Fruit fly (Drosophila melanogaster): ENCODE data around the gene CG7706.

DNA sequence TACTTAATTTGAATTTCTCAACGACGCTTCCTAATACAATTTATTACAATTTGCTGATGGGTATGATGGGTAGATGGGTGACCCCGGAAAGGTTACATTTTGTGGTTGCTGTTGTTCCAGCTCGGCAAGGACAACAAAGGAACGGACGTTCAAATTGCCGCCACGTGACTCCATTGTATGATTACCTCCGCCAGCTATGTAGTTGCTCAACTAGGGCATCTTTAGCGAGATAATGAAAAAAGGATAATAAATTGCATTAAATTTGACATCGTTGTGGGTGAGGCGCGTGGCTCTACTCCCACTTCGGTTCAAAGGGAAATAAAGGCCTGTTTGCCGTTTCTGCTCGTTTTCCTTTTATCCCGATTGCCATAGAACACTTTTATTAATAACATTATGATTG lies 43.8 kb downstream of the CG7706 start:
- TF ChIP-seq psq (optimal IDR thresholded peaks at IDR 0.05) (no peak), CG8478 (optimal IDR thresholded peaks at IDR 0.05) (no peak)
